Worm (Caenorhabditis elegans) whole organism, L1 larva: ENCODE results near the gene srz-67.

Source experiments
- F16B12.6 ChIP-seq: fragments of 150-350 bp; optimal IDR thresholded peaks from 2 replicates; lab custom pipeline; 2014; ENCODE audit warnings: missing biosample characterization, missing genetic modification characterization
- aly-2 ChIP-seq: fragments of 150-350 bp; optimal IDR thresholded peaks from 2 replicates; lab custom pipeline; 2014; ENCODE audit warnings: missing biosample characterization, missing genetic modification characterization
- blmp-1 ChIP-seq: fragments of 150-350 bp; optimal IDR thresholded peaks from 2 replicates; lab custom pipeline; 2014; ENCODE audit warnings: missing biosample characterization, missing genetic modification characterization
- ceh-82 ChIP-seq, 3 experiments: fragments of 150-350 bp in 1 of 3; sonication (generic microtip) in 2 of 3; optimal IDR thresholded peaks; 2 replicates each; lab custom pipeline; 2014 to 2017; ENCODE audit warnings: missing biosample characterization in 3 of 3, missing genetic modification characterization in 3 of 3
- egl-27 ChIP-seq, 2 experiments: fragments of 150-350 bp in 1 of 2; sonication (generic microtip); optimal IDR thresholded peaks; 3 replicates each; lab custom pipeline; 2017 to 2018; ENCODE audit warnings: missing biosample characterization in 2 of 2, missing genetic modification characterization in 2 of 2, missing genetic modification reagents in 2 of 2
- lin-15B ChIP-seq: fragments of 150-350 bp; sonication (generic microtip); optimal IDR thresholded peaks from 3 replicates; lab custom pipeline; 2014; ENCODE audit warnings: missing biosample characterization, missing genetic modification characterization
- lin-35 ChIP-seq, 2 experiments: fragments of 150-350 bp; optimal IDR thresholded peaks; 2 replicates each; lab custom pipeline; 2014; ENCODE audit warnings: missing biosample characterization in 2 of 2, missing genetic modification characterization in 2 of 2, missing genetic modification reagents in 2 of 2
- lsy-2 ChIP-seq, 2 experiments: fragments of 150-350 bp; optimal IDR thresholded peaks; 2 replicates each; lab custom pipeline; 2014; ENCODE audit warnings: missing biosample characterization in 2 of 2, missing genetic modification characterization in 2 of 2
- pqm-1 ChIP-seq: sonication (generic microtip); optimal IDR thresholded peaks from 3 replicates; lab custom pipeline; 2017; ENCODE audit warnings: missing biosample characterization, missing genetic modification characterization

ce11 chrII:3202519-3202918, 34.4 kb downstream of the srz-67 start, which contains the start of gene sri-53:
- TF ChIP-seq lin-15B (tag; lab: Kevin White, UChicago), result no peak
- TF ChIP-seq pqm-1, result no peak
- no peak for TF ChIP-seq blmp-1 (tag; lab: Kevin White, UChicago)
- TF ChIP-seq egl-27 (tag; optimal IDR thresholded peaks at IDR 0.05; lab: Kevin White, UChicago), result no peak
- TF ChIP-seq lsy-2 (tag; optimal IDR thresholded peaks at IDR 0.05; lab: Kevin White, UChicago), result no peak
- no peak for TF ChIP-seq aly-2 (tag; lab: Kevin White, UChicago)
- no peak for TF ChIP-seq F16B12.6 (tag; lab: Kevin White, UChicago)
- TF ChIP-seq ceh-82 (tag; optimal IDR thresholded peaks at IDR 0.05; lab: Kevin White, UChicago), result no peak
- no peak for TF ChIP-seq lin-35 (GFP tag; optimal IDR thresholded peaks at IDR 0.05; lab: Kevin White, UChicago)
